Worm (Caenorhabditis elegans): ENCODE data around the gene rpl-11.2.

The rpl-11.2 gene

DNA sequence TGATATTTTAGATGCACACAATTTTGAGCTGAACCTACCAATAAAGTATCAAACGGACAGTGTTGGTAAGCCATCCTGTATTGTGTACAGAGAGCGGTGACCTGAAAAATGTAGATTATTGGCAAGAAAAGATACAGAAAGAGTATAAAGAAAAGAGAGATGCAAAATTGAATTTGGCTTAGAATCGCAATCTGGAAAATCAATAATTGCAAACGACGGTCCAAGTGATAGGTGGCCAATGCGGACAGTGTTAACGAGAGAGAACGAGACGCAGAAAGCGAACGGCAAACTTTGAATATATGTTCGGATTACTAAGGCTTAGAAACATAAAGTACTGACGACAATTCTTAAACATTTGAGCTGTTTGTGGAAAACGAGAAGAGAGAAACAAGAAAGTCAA, 15.6 kb upstream of the rpl-11.2 start, which contains the start of gene crn-4:
crn-4 (minus strand) TSS at position 101 of the 400 bp plus-strand sequence.
- TF ChIP-seq aly-2 (tag; optimal IDR thresholded peaks at IDR 0.05), result no peak
- TF ChIP-seq mdl-1 (tag; optimal IDR thresholded peaks at IDR 0.05), result no peak
- no peak for TF ChIP-seq dmd-4 (tag; optimal IDR thresholded peaks at IDR 0.05)
- no peak for TF ChIP-seq sma-3 (GFP tag; optimal IDR thresholded peaks at IDR 0.05)
- TF ChIP-seq gmeb-1 (tag; optimal IDR thresholded peaks at IDR 0.05), result no peak
- TF ChIP-seq ZK546.5 (tag; optimal IDR thresholded peaks at IDR 0.05), result no peak
- no peak for TF ChIP-seq unc-39 (tag; optimal IDR thresholded peaks at IDR 0.05)
- TF ChIP-seq ztf-11 (tag; optimal IDR thresholded peaks at IDR 0.05), result no peak
- TF ChIP-seq snpc-4 (tag; optimal IDR thresholded peaks at IDR 0.05), result no peak
- no peak for TF ChIP-seq alr-1 (tag; optimal IDR thresholded peaks at IDR 0.05)
- TF ChIP-seq lin-11 (tag; optimal IDR thresholded peaks at IDR 0.05), result no peak
- TF ChIP-seq nhr-6 (tag; optimal IDR thresholded peaks at IDR 0.05), result no peak
- TF ChIP-seq peb-1 (tag; optimal IDR thresholded peaks at IDR 0.05), result no peak
- TF ChIP-seq nhr-237 (tag; optimal IDR thresholded peaks at IDR 0.05), result no peak
- TF ChIP-seq mbf-1 (tag; optimal IDR thresholded peaks at IDR 0.05), result no peak
- TF ChIP-seq sem-4 (tag; optimal IDR thresholded peaks at IDR 0.05), result no peak

DNA sequence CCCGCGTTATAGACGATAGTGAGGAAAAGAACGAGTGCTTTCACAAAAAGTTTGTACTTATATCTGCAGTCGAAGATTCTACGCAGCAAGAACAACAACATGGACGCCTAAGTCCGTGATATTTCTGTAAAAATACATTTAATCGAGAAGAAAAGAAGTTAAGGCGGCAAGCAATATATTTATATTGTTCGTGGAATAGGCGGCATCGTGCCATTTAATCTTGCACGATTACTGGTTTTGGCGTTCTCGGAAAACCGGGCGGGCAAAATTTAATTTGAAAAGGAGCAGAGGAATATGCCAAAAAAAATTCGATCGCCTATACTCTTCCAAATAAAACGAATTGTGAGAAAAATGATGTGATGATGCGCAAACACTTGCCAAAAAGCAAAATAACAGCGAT, 4.5 kb upstream of the rpl-11.2 start, which contains the start of gene AH9.1:
AH9.1 (minus strand) TSS at position 101 of the 400 bp plus-strand sequence.
- TF ChIP-seq elt-1 (tag; optimal IDR thresholded peaks at IDR 0.05), result no peak
- TF ChIP-seq crh-2 (tag; optimal IDR thresholded peaks at IDR 0.05), result no peak
- no peak for TF ChIP-seq lin-39 (tag; optimal IDR thresholded peaks at IDR 0.05)
- no peak for TF ChIP-seq ztf-1 (GFP tag; conservative IDR thresholded peaks at IDR 0.05)

DNA sequence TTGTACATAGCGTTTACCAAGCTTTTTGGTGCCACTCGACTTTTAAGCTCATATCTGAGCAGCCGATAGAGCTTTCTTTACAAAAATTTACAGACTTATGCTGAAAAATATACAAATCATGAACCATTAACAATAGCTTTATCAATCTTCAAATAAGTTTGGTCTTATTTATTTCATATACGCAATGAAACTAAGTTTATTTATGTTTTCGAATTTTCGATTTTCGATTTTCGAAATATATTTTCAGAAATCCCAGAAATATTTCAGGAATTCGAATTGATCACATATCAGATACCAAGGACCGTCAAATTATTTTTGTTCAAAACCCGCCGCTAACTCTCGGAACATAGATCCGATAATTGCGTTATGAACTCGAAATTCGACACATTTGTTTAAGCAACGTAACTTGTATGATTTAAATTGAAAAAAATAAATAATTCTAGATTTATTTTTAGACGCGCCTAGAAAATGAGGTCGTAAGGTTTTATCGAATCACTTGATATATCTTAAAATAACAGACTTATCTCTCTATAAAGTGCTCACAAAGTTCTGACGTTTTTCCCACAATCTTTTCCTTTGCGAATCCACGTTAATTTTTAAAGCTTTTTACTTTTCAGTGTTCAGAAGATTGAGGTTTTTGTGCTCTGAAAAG, 1.1 kb downstream of the rpl-11.2 start:
- TF ChIP-seq R02D3.7 (tag; optimal IDR thresholded peaks at IDR 0.05) (no peak), nhr-237 (tag; optimal IDR thresholded peaks at IDR 0.05) (peak; percentile 1), elt-1 (tag; optimal IDR thresholded peaks at IDR 0.05) (no peak), dmd-4 (tag; optimal IDR thresholded peaks at IDR 0.05) (no peak), lin-39 (tag; optimal IDR thresholded peaks at IDR 0.05) (no peak)

DNA sequence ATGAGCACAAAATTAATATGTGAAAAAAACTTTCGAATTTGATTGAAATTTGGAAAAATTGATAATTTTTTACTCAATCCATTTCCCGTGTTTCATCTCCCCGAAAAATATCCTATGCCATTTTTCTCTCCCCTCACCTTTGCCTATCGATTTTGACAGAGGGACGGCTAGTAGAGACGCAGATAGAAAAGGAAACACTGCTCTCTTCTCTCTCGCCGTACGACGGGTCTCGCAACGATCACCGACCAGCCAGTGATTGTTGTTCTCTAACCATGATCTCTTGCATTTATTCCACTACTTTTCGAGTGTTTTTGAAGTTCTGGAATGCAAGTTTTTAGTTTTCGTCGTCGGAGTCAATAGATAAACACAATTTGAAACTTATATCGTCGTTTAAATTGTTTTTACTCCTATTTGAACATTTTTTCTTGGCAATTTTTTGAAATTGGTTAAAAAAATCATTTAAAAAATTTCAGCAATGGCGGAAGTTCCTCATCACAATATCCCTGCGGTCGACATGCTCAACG, 4.9 kb downstream of the rpl-11.2 start, which contains the start of gene vha-15:
vha-15 (plus strand) TSS at position 474 of the 524 bp plus-strand sequence.
- peak; percentile 52 for TF ChIP-seq ceh-16 (tag; optimal IDR thresholded peaks at IDR 0.05)
- peak; percentile 29 for TF ChIP-seq nhr-237 (tag; optimal IDR thresholded peaks at IDR 0.05)
- TF ChIP-seq sem-4 (tag; optimal IDR thresholded peaks at IDR 0.05), result peak; percentile 63
- TF ChIP-seq mab-5 (tag; optimal IDR thresholded peaks at IDR 0.05), result peak; percentile 30
- TF ChIP-seq ceh-82 (tag; optimal IDR thresholded peaks at IDR 0.05), result peak; percentile 25
- TF ChIP-seq elt-3 (tag; optimal IDR thresholded peaks at IDR 0.05), result no peak
- TF ChIP-seq ztf-1 (GFP tag; conservative IDR thresholded peaks at IDR 0.05), result no peak
- peak; percentile 92 for TF ChIP-seq unc-55 (GFP tag; optimal IDR thresholded peaks at IDR 0.05)
- peak; percentile 87 for TF ChIP-seq fos-1 (tag; optimal IDR thresholded peaks at IDR 0.05)
- TF ChIP-seq unc-62 (GFP tag; optimal IDR thresholded peaks at IDR 0.05), result no peak
- TF ChIP-seq alr-1 (tag; optimal IDR thresholded peaks at IDR 0.05), result no peak
- peak in 1 of 2 experiments; percentile 27 for TF ChIP-seq mdl-1 (tag; optimal IDR thresholded peaks at IDR 0.05)
- TF ChIP-seq lin-13 (GFP tag; optimal IDR thresholded peaks at IDR 0.05), result peak; percentile 80
- TF ChIP-seq zag-1 (tag; optimal IDR thresholded peaks at IDR 0.05), result peak; percentile 50
- TF ChIP-seq sma-9 (GFP tag; optimal IDR thresholded peaks at IDR 0.05), result peak; percentile 76
- TF ChIP-seq sma-9 (tag; optimal IDR thresholded peaks at IDR 0.05), result no peak
- no peak for TF ChIP-seq ztf-11 (tag; optimal IDR thresholded peaks at IDR 0.05)
- peak; percentile 71 for TF ChIP-seq lin-11 (tag; optimal IDR thresholded peaks at IDR 0.05)
- TF ChIP-seq snpc-4 (tag; optimal IDR thresholded peaks at IDR 0.05), result peak; percentile 73
- no peak for TF ChIP-seq skn-1 (tag; optimal IDR thresholded peaks at IDR 0.05)
- TF ChIP-seq crh-2 (tag; optimal IDR thresholded peaks at IDR 0.05), result peak; percentile 89
- TF ChIP-seq egl-27 (tag; optimal IDR thresholded peaks at IDR 0.05), result peak; percentile 80
- peak; percentile 89 for TF ChIP-seq C34F6.9 (tag; optimal IDR thresholded peaks at IDR 0.05)
- peak; percentile 77 for TF ChIP-seq nhr-25 (tag; optimal IDR thresholded peaks at IDR 0.05)
- peak; percentile 80 for TF ChIP-seq F13H6.1 (tag; optimal IDR thresholded peaks at IDR 0.05)
- peak; percentile 92 for TF ChIP-seq nhr-129 (tag; optimal IDR thresholded peaks at IDR 0.05)
- no peak for TF ChIP-seq dmd-4 (tag; optimal IDR thresholded peaks at IDR 0.05)
- peak; percentile 47 for TF ChIP-seq sma-3 (GFP tag; optimal IDR thresholded peaks at IDR 0.05)
- peak; percentile 61 for TF ChIP-seq nhr-21 (tag; optimal IDR thresholded peaks at IDR 0.05)
- TF ChIP-seq lsy-2 (tag; optimal IDR thresholded peaks at IDR 0.05), result peak; percentile 73 to 93
- peak; percentile 73 for TF ChIP-seq ZK546.5 (tag; optimal IDR thresholded peaks at IDR 0.05)
- peak; percentile 64 for TF ChIP-seq gmeb-1 (tag; optimal IDR thresholded peaks at IDR 0.05)
- peak; percentile 54 for TF ChIP-seq nhr-6 (tag; optimal IDR thresholded peaks at IDR 0.05)

All from whole organism, L2 larva.